Worm (Caenorhabditis elegans) whole organism, L1 larva: ENCODE results near the gene exos-7.
A peak's percentile ranks its signal among the peaks of the same experiment; 100 is the strongest.

ENCODE experiments used
- C04F5.9 ChIP-seq: sonication (generic microtip); optimal IDR thresholded peaks from 2 replicates; lab custom pipeline; 2016; ENCODE audit warnings: missing genetic modification characterization, missing compliant biosample characterization
- C16A3.4 ChIP-seq: fragments of 150-350 bp; optimal IDR thresholded peaks from 2 replicates; lab custom pipeline; 2014; ENCODE audit warnings: missing biosample characterization, missing genetic modification characterization
- F16B12.6 ChIP-seq: fragments of 150-350 bp; optimal IDR thresholded peaks from 2 replicates; lab custom pipeline; 2014; ENCODE audit warnings: missing biosample characterization, missing genetic modification characterization
- Y116A8C.19 ChIP-seq: sonication (generic microtip); optimal IDR thresholded peaks from 2 replicates; lab custom pipeline; 2016; ENCODE audit warnings: missing compliant biosample characterization, missing genetic modification characterization, borderline replicate concordance
- aha-1 ChIP-seq: fragments of 150-350 bp; optimal IDR thresholded peaks from 2 replicates; lab custom pipeline; 2014; ENCODE audit warnings: missing biosample characterization, missing genetic modification characterization
- alr-1 ChIP-seq: fragments of 200-800 bp; sonication (Bioruptor generic); optimal IDR thresholded peaks from 2 replicates; lab custom pipeline; 2018; ENCODE audit warnings: borderline replicate concordance, mild to moderate bottlenecking, missing genetic modification characterization, missing compliant biosample characterization
- ama-1 ChIP-seq: fragments of 150-350 bp; optimal IDR thresholded peaks from 2 replicates; lab custom pipeline; 2014
- blmp-1 ChIP-seq: fragments of 150-350 bp; optimal IDR thresholded peaks from 2 replicates; lab custom pipeline; 2014; ENCODE audit warnings: missing biosample characterization, missing genetic modification characterization
- ceh-82 ChIP-seq, 3 experiments: fragments of 150-350 bp in 1 of 3; sonication (generic microtip) in 2 of 3; optimal IDR thresholded peaks; 2 replicates each; lab custom pipeline; 2014 to 2017; ENCODE audit warnings: missing biosample characterization in 3 of 3, missing genetic modification characterization in 3 of 3
- ceh-88 ChIP-seq: fragments of 200-800 bp; sonication (Bioruptor generic); IDR thresholded peaks from 2 replicates; pipeline ENCODE4 v1.3.6; 2022; ENCODE audit warnings: missing genetic modification characterization, missing compliant biosample characterization
- ceh-90 ChIP-seq: sonication (generic microtip); optimal IDR thresholded peaks from 2 replicates; lab custom pipeline; 2016; ENCODE audit warnings: missing genetic modification characterization, missing compliant biosample characterization
- dpl-1 ChIP-seq, 3 experiments: fragments of 150-350 bp in 2 of 3; sonication (generic microtip) in 1 of 3; optimal IDR thresholded peaks; 2 replicates each; lab custom pipeline; 2014 to 2017; ENCODE audit warnings: missing biosample characterization in 3 of 3, missing genetic modification characterization in 3 of 3, missing genetic modification reagents in 3 of 3
- dsc-1 ChIP-seq: sonication (generic microtip); optimal IDR thresholded peaks from 2 replicates; lab custom pipeline; 2016; ENCODE audit warnings: mild to moderate bottlenecking, missing genetic modification characterization, missing compliant biosample characterization
- egl-13 ChIP-seq: sonication (generic microtip); optimal IDR thresholded peaks from 2 replicates; lab custom pipeline; 2016; ENCODE audit warnings: missing genotype, missing genetic modification reagents, missing genetic modification characterization, missing compliant biosample characterization
- elt-2 ChIP-seq: sonication (generic microtip); optimal IDR thresholded peaks from 2 replicates; lab custom pipeline; 2016; ENCODE audit warnings: missing genetic modification characterization, mild to moderate bottlenecking, inconsistent platforms, missing compliant biosample characterization, missing genetic modification reagents
- elt-3 ChIP-seq, 6 experiments: fragments of 150-350 bp in 1 of 6; sonication (generic microtip); optimal IDR thresholded peaks; 2 replicates each; lab custom pipeline; 2017 to 2018; ENCODE audit warnings: missing biosample characterization in 6 of 6, missing genetic modification characterization in 6 of 6, inconsistent platforms in 1 of 6
- fkh-10 ChIP-seq: sonication (generic microtip); optimal IDR thresholded peaks from 2 replicates; lab custom pipeline; 2017; ENCODE audit warnings: missing biosample characterization, missing genetic modification reagents, missing genetic modification characterization
- fkh-8 ChIP-seq: sonication (generic microtip); optimal IDR thresholded peaks from 2 replicates; lab custom pipeline; 2016; ENCODE audit warnings: mild to moderate bottlenecking, missing genetic modification characterization, missing compliant biosample characterization
- fos-1 ChIP-seq: fragments of 150-350 bp; optimal IDR thresholded peaks from 2 replicates; lab custom pipeline; 2014; ENCODE audit warnings: missing biosample characterization, missing genetic modification characterization
- grh-1 ChIP-seq: fragments of 200-800 bp; sonication (Bioruptor generic); IDR thresholded peaks from 2 replicates; pipeline ENCODE4 v1.3.6; 2022; ENCODE audit warnings: missing genetic modification reagents, missing genetic modification characterization, missing compliant biosample characterization
- hlh-17 ChIP-seq: fragments of 200-800 bp; sonication (Bioruptor generic); optimal IDR thresholded peaks from 2 replicates; lab custom pipeline; 2018; ENCODE audit warnings: missing genetic modification characterization, mild to moderate bottlenecking, missing compliant biosample characterization, moderate library complexity, borderline replicate concordance
- hlh-4 ChIP-seq: sonication (generic microtip); optimal IDR thresholded peaks from 2 replicates; lab custom pipeline; 2016; ENCODE audit warnings: mild to moderate bottlenecking, missing genetic modification characterization, missing compliant biosample characterization
- isw-1 ChIP-seq: fragments of 200-800 bp; sonication (Bioruptor generic); IDR thresholded peaks from 2 replicates; pipeline ENCODE4 v1.3.6; 2022; ENCODE audit warnings: missing genetic modification characterization, missing compliant biosample characterization
- jun-1 ChIP-seq: fragments of 150-350 bp; optimal IDR thresholded peaks from 2 replicates; lab custom pipeline; 2014; ENCODE audit warnings: missing biosample characterization, missing genetic modification reagents, missing genetic modification characterization
- lin-14 ChIP-seq: fragments of 200-800 bp; sonication (Bioruptor generic); optimal IDR thresholded peaks from 2 replicates; lab custom pipeline; 2018; ENCODE audit warnings: mild to moderate bottlenecking, missing genetic modification characterization, moderate library complexity, missing compliant biosample characterization
- lin-15B ChIP-seq: fragments of 150-350 bp; sonication (generic microtip); optimal IDR thresholded peaks from 3 replicates; lab custom pipeline; 2014; ENCODE audit warnings: missing biosample characterization, missing genetic modification characterization
- lin-35 ChIP-seq, 2 experiments: fragments of 150-350 bp; optimal IDR thresholded peaks; 2 replicates each; lab custom pipeline; 2014; ENCODE audit warnings: missing biosample characterization in 2 of 2, missing genetic modification characterization in 2 of 2, missing genetic modification reagents in 2 of 2
- lir-3 ChIP-seq: sonication (generic microtip); optimal IDR thresholded peaks from 2 replicates; lab custom pipeline; 2016; ENCODE audit warnings: mild to moderate bottlenecking, missing genetic modification characterization, moderate library complexity, missing compliant biosample characterization; ENCODE audit not compliant: poor library complexity
- mep-1 ChIP-seq: fragments of 150-350 bp; optimal IDR thresholded peaks from 2 replicates; lab custom pipeline; 2014; ENCODE audit warnings: missing biosample characterization, missing genetic modification characterization
- nhr-11 ChIP-seq: fragments of 150-350 bp; optimal IDR thresholded peaks from 2 replicates; lab custom pipeline; 2014; ENCODE audit warnings: missing biosample characterization, missing genetic modification characterization
- nhr-12 ChIP-seq: sonication (generic microtip); optimal IDR thresholded peaks from 2 replicates; lab custom pipeline; 2017; ENCODE audit warnings: missing biosample characterization, missing genetic modification characterization
- nhr-20 ChIP-seq: sonication (generic microtip); optimal IDR thresholded peaks from 2 replicates; lab custom pipeline; 2016; ENCODE audit warnings: mild to moderate bottlenecking, missing genetic modification characterization, missing compliant biosample characterization
- nhr-28 ChIP-seq: fragments of 150-350 bp; optimal IDR thresholded peaks from 2 replicates; lab custom pipeline; 2014; ENCODE audit warnings: missing biosample characterization, missing genetic modification characterization
- nhr-47 ChIP-seq: sonication (generic microtip); optimal IDR thresholded peaks from 2 replicates; lab custom pipeline; 2016; ENCODE audit warnings: mild to moderate bottlenecking, missing genetic modification characterization, moderate library complexity, missing compliant biosample characterization
- nhr-76 ChIP-seq: sonication (generic microtip); optimal IDR thresholded peaks from 2 replicates; lab custom pipeline; 2017; ENCODE audit warnings: missing biosample characterization, missing genetic modification characterization
- nhr-77 ChIP-seq: fragments of 150-350 bp; optimal IDR thresholded peaks from 2 replicates; lab custom pipeline; 2014; ENCODE audit warnings: missing biosample characterization, missing genetic modification characterization
- nhr-85 ChIP-seq: sonication (generic microtip); peaks from one replicate; lab custom pipeline; 2016; ENCODE audit warnings: missing genetic modification characterization, inconsistent platforms, missing compliant biosample characterization
- pag-3 ChIP-seq: sonication (generic microtip); optimal IDR thresholded peaks from 2 replicates; lab custom pipeline; 2017; ENCODE audit warnings: missing genetic modification characterization, mild to moderate bottlenecking, missing compliant biosample characterization, antibody characterized with exemption, borderline replicate concordance; ENCODE audit not compliant: insufficient read depth
- pax-3 ChIP-seq: fragments of 200-800 bp; sonication (Bioruptor generic); optimal IDR thresholded peaks from 2 replicates; lab custom pipeline; 2018; ENCODE audit warnings: mild to moderate bottlenecking, missing genetic modification characterization, moderate library complexity, missing compliant biosample characterization
- rnt-1 ChIP-seq: sonication (generic microtip); optimal IDR thresholded peaks from 2 replicates; lab custom pipeline; 2016; ENCODE audit warnings: mild to moderate bottlenecking, missing genetic modification characterization, moderate library complexity, missing compliant biosample characterization
- skn-1 ChIP-seq: fragments of 150-350 bp; optimal IDR thresholded peaks from 2 replicates; lab custom pipeline; 2014; ENCODE audit warnings: missing biosample characterization, missing genetic modification characterization
- snpc-4 ChIP-seq: fragments of 150-350 bp; optimal IDR thresholded peaks from 2 replicates; lab custom pipeline; 2014; ENCODE audit warnings: missing biosample characterization, missing genetic modification characterization
- sox-4 ChIP-seq: sonication (generic microtip); optimal IDR thresholded peaks from 2 replicates; lab custom pipeline; 2016; ENCODE audit warnings: missing genetic modification characterization, missing compliant biosample characterization
- sptf-1 ChIP-seq: fragments of 150-350 bp; optimal IDR thresholded peaks from 2 replicates; lab custom pipeline; 2014; ENCODE audit warnings: missing biosample characterization, missing genetic modification characterization
- sup-37 ChIP-seq: fragments of 200-800 bp; sonication (Bioruptor generic); optimal IDR thresholded peaks from 2 replicates; lab custom pipeline; 2018; ENCODE audit warnings: mild to moderate bottlenecking, missing genetic modification characterization, missing compliant biosample characterization
- tbx-2 ChIP-seq: sonication (generic microtip); optimal IDR thresholded peaks from 2 replicates; lab custom pipeline; 2016; ENCODE audit warnings: missing genetic modification characterization, missing compliant biosample characterization
- unc-30 ChIP-seq: sonication (generic microtip); optimal IDR thresholded peaks from 2 replicates; lab custom pipeline; 2017; ENCODE audit warnings: missing biosample characterization, missing genetic modification characterization
- unc-86 ChIP-seq: sonication (generic microtip); optimal IDR thresholded peaks from 2 replicates; lab custom pipeline; 2016; ENCODE audit warnings: missing genetic modification characterization, missing compliant biosample characterization
- vab-15 ChIP-seq: sonication (generic microtip); optimal IDR thresholded peaks from 2 replicates; lab custom pipeline; 2017; ENCODE audit warnings: missing genotype, mild to moderate bottlenecking, missing genetic modification characterization, missing compliant biosample characterization
- zag-1 ChIP-seq: fragments of 150-350 bp; optimal IDR thresholded peaks from 2 replicates; lab custom pipeline; 2014; ENCODE audit warnings: missing biosample characterization, missing genetic modification characterization
- zip-4 ChIP-seq: fragments of 200-800 bp; sonication (Bioruptor generic); optimal IDR thresholded peaks from 2 replicates; lab custom pipeline; 2018; ENCODE audit warnings: mild to moderate bottlenecking, missing genetic modification characterization, moderate library complexity, missing compliant biosample characterization
- ztf-11 ChIP-seq, 2 experiments: sonication (generic microtip); optimal IDR thresholded peaks; 2 replicates each; lab custom pipeline; 2016 to 2017; ENCODE audit warnings: missing genetic modification characterization in 2 of 2, missing biosample characterization in 1 of 2, missing compliant biosample characterization in 1 of 2

Gene exos-7

DNA sequence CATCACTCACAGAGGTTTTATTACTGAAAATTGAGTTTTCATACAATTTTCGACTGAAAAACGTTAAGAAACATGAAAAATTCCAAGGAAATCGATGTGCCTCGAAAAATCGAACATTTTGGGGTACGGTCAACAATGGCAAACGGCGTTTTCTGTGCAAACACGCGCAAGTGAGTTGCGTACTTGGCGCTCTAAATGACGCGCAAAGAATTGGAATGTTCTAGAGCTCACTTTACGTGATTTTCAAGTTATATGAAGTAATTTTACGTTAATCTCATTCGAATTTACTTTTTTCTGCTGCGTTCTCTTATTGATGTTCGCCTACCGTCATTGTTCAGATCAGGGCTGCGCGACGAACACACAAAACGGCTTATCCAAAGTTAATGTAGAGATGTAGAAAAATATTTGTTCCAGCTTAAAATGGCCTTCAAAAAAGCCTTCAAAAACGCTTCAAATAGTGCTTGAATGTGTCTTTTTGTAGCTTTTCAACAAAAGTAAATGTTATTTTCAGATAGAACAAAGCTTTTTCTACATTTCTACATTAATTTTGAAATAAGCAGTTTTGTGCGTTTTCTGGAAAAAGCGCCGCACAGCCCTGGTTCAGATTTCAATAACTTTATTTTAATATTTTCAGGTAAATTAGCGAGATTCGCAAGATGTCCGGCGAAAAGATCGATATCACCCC is 7.0 kb downstream of the exos-7 start, which contains the start of the genes F31D4.2 and fkb-6:
Gene F31D4.2, minus strand, starts transcription at position 23 of the 685 bp plus-strand sequence.
Gene fkb-6, plus strand, starts transcription at position 635 of the 685 bp plus-strand sequence.
- no peak for TF ChIP-seq nhr-28 (tag; lab: Kevin White, UChicago)
- TF ChIP-seq ceh-88: no peak
- TF ChIP-seq isw-1: peak; percentile 73
- peak; percentile 35 for TF ChIP-seq aha-1
- TF ChIP-seq tbx-2 (tag; lab: Kevin White, UChicago): peak; percentile 78
- peak; percentile 57 for TF ChIP-seq snpc-4 (tag; lab: Kevin White, UChicago)
- TF ChIP-seq dsc-1: peak; percentile 77
- TF ChIP-seq ama-1 (lab: Kevin White, UChicago): no peak
- no peak for TF ChIP-seq Y116A8C.19 (tag; lab: Kevin White, UChicago)
- TF ChIP-seq nhr-12 (tag; lab: Kevin White, UChicago): no peak
- peak; percentile 74 for TF ChIP-seq rnt-1 (tag; lab: Kevin White, UChicago)
- peak; percentile 20 for TF ChIP-seq fos-1 (tag; lab: Kevin White, UChicago)
- no peak for TF ChIP-seq hlh-4
- TF ChIP-seq jun-1: peak; percentile 81
- no peak for TF ChIP-seq nhr-11 (tag; lab: Kevin White, UChicago)
- TF ChIP-seq F16B12.6: peak; percentile 98
- peak; percentile 49 for TF ChIP-seq fkh-10 (GFP tag; lab: Kevin White, UChicago)
- no peak for TF ChIP-seq blmp-1 (tag; lab: Kevin White, UChicago)
- TF ChIP-seq nhr-76: no peak
- peak in 2 of 6 experiments; percentile 34 to 35 for TF ChIP-seq elt-3 (tag; optimal IDR thresholded peaks at IDR 0.05; lab: Kevin White, UChicago)
- no peak for TF ChIP-seq sox-4 (tag; lab: Kevin White, UChicago)
- peak; percentile 25 for TF ChIP-seq lin-15B (tag; lab: Kevin White, UChicago)
- TF ChIP-seq zag-1: no peak
- TF ChIP-seq pax-3 (tag; lab: Kevin White, UChicago): peak; percentile 66
- peak; percentile 52 for TF ChIP-seq zip-4 (GFP tag; lab: Kevin White, UChicago)
- peak; percentile 38; the same call in 1 of the 2 replicates for TF ChIP-seq grh-1 (GFP tag; lab: Robert Waterston, UW)
- peak in 1 of 2 experiments; percentile 35 for TF ChIP-seq ztf-11 (tag; optimal IDR thresholded peaks at IDR 0.05; lab: Kevin White, UChicago)
- TF ChIP-seq egl-13 (tag; lab: Kevin White, UChicago): peak; percentile 49
- peak; percentile 78 for TF ChIP-seq unc-86 (tag; lab: Kevin White, UChicago)
- TF ChIP-seq C04F5.9 (tag; lab: Kevin White, UChicago): no peak
- no peak for TF ChIP-seq unc-30 (tag; lab: Kevin White, UChicago)
- peak; percentile 19 for TF ChIP-seq ceh-90
- TF ChIP-seq skn-1: no peak
- TF ChIP-seq vab-15 (tag; lab: Kevin White, UChicago): peak; percentile 25
- no peak for TF ChIP-seq sup-37 (GFP tag; lab: Kevin White, UChicago)
- peak; percentile 88 for TF ChIP-seq nhr-47
- TF ChIP-seq fkh-8: peak; percentile 86
- peak; percentile 71 to 84 (median 77) for TF ChIP-seq ceh-82 (tag; optimal IDR thresholded peaks at IDR 0.05; lab: Kevin White, UChicago)
- TF ChIP-seq pag-3 (tag; lab: Kevin White, UChicago): no peak
- no peak for TF ChIP-seq alr-1 (tag; lab: Kevin White, UChicago)
- TF ChIP-seq nhr-77 (tag; lab: Kevin White, UChicago): peak; percentile 75
- peak; percentile 74 to 85 for TF ChIP-seq lin-35 (GFP tag; optimal IDR thresholded peaks at IDR 0.05; lab: Kevin White, UChicago)
- TF ChIP-seq nhr-20 (tag; lab: Kevin White, UChicago): peak; percentile 85
- TF ChIP-seq C16A3.4: peak; percentile 84
- TF ChIP-seq lin-14 (GFP tag; lab: Kevin White, UChicago): no peak
- TF ChIP-seq hlh-17 (GFP tag; lab: Kevin White, UChicago): no peak
- TF ChIP-seq mep-1 (tag; lab: Kevin White, UChicago): peak; percentile 87
- peak; percentile 8 for TF ChIP-seq elt-2
- TF ChIP-seq lir-3 (tag; lab: Kevin White, UChicago): no peak
- no peak for TF ChIP-seq sptf-1 (tag; lab: Kevin White, UChicago)
- peak; percentile 85 for TF ChIP-seq nhr-85
- peak; percentile 50 to 71 (median 70) for TF ChIP-seq dpl-1 (GFP tag; optimal IDR thresholded peaks at IDR 0.05; lab: Kevin White, UChicago)
